Worm (Caenorhabditis elegans): ENCODE data around the gene btb-12.

DNA sequence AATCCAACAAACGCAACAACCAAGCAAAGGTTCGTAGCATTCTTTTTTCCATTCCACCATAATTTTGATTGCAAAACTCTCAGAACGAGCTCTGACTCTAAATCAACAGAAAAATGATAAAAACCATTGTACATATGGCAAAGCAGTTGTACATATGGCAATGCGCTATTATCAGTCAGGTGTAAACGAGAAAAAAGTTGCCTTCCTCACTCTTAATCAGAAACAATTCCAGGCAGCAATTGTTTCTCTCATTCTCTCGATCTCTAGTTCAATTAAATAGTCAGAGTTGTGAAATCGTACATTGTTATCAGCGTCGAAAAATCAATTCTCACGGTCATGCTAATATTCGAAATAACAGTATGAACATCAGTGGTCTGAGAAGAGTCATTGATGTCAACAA, 33.2 kb upstream of the btb-12 start:
- TF ChIP-seq nhr-6 (tag; optimal IDR thresholded peaks at IDR 0.05) (no peak), snpc-4 (tag; optimal IDR thresholded peaks at IDR 0.05) (no peak), ama-1 (optimal IDR thresholded peaks at IDR 0.05) (no peak), ztf-4 (tag; optimal IDR thresholded peaks at IDR 0.05) (no peak), egl-27 (tag; optimal IDR thresholded peaks at IDR 0.05) (no peak), nhr-10 (tag; optimal IDR thresholded peaks at IDR 0.05) (no peak), ceh-82 (tag; optimal IDR thresholded peaks at IDR 0.05) (no peak), lin-39 (tag; optimal IDR thresholded peaks at IDR 0.05) (no peak), aly-2 (tag; optimal IDR thresholded peaks at IDR 0.05) (no peak), nhr-237 (tag; optimal IDR thresholded peaks at IDR 0.05) (no peak), lin-13 (GFP tag; optimal IDR thresholded peaks at IDR 0.05) (no peak)
